Worm (Caenorhabditis elegans): ENCODE results near the gene nhr-198.
A peak's percentile ranks its signal among the peaks of the same experiment; 100 is the strongest.

Gene nhr-198

ce11 chrV:15674899-15675298 is 18.9 kb upstream of the nhr-198 start:
- TF ChIP-seq nhr-20 (tag; optimal IDR thresholded peaks at IDR 0.05) (no peak), elt-3 (tag; optimal IDR thresholded peaks at IDR 0.05) (no peak), unc-62 (GFP tag; optimal IDR thresholded peaks at IDR 0.05) (no peak), swsn-7 (tag; optimal IDR thresholded peaks at IDR 0.05) (no peak), snu-23 (GFP tag; optimal IDR thresholded peaks at IDR 0.05) (no peak), egl-13 (tag; optimal IDR thresholded peaks at IDR 0.05) (no peak)

- TF ChIP-seq unc-130 (tag; optimal IDR thresholded peaks at IDR 0.05) (no peak), ets-5 (GFP tag; IDR thresholded peaks at IDR 0.05) (no peak), elt-3 (tag; optimal IDR thresholded peaks at IDR 0.05) (no peak), lin-14 (GFP tag; optimal IDR thresholded peaks at IDR 0.05) (no peak), unc-86 (tag; optimal IDR thresholded peaks at IDR 0.05) (no peak), nhr-84 (tag; optimal IDR thresholded peaks at IDR 0.05) (no peak), nhr-237 (tag; optimal IDR thresholded peaks at IDR 0.05) (no peak), nhr-76 (tag; optimal IDR thresholded peaks at IDR 0.05) (no peak), nhr-71 (tag; optimal IDR thresholded peaks at IDR 0.05) (no peak), C04F5.9 (tag; optimal IDR thresholded peaks at IDR 0.05) (no peak)
Observed at ce11 chrV:15677222-15677621, 16.6 kb upstream of the nhr-198 start, which contains the start of gene nhr-52. Gene nhr-52 (plus strand): TSS chrV:15677522.

DNA sequence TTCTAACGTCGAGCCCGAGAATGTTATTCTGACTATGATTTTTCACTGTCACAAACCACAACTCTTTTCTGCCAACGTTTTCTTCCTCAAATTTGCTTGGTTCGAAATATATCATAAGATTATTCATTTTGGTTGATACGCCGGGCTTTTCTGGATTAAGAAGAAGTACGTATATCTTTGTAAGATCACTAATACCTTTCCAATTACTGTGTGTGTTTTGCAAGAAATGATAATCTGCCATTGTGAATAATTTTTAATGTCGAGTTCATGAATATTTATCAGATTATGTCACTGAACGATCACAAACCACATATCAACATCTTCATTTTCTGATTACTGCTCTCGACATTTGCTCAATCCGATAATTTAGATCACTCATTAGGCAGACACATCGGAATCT is 8.2 kb upstream of the nhr-198 start, which contains the start of gene nhr-196:
Gene nhr-196, plus strand, starts transcription at position 118 of the 400 bp plus-strand sequence.
- no peak for TF ChIP-seq ceh-90 (tag; optimal IDR thresholded peaks at IDR 0.05)
- TF ChIP-seq fkh-4 (tag; optimal IDR thresholded peaks at IDR 0.05; ENCODE audit: borderline replicate concordance): peak; percentile 24
- no peak for TF ChIP-seq elt-3 (tag; optimal IDR thresholded peaks at IDR 0.05)
- TF ChIP-seq ceh-8 (GFP tag; optimal IDR thresholded peaks at IDR 0.05): no peak
- TF ChIP-seq fkh-8 (tag; optimal IDR thresholded peaks at IDR 0.05): peak; percentile 66
- peak; percentile 17 for TF ChIP-seq nhr-71 (tag; optimal IDR thresholded peaks at IDR 0.05)
- TF ChIP-seq lin-39 (tag; optimal IDR thresholded peaks at IDR 0.05): no peak
- TF ChIP-seq unc-62 (GFP tag; optimal IDR thresholded peaks at IDR 0.05): no peak
- peak; percentile 80 for TF ChIP-seq pax-3 (tag; optimal IDR thresholded peaks at IDR 0.05)
- TF ChIP-seq alr-1 (tag; optimal IDR thresholded peaks at IDR 0.05; ENCODE audit: borderline replicate concordance): no peak
- peak; percentile 98 for TF ChIP-seq dsc-1 (tag; optimal IDR thresholded peaks at IDR 0.05)
- TF ChIP-seq sox-4 (tag; optimal IDR thresholded peaks at IDR 0.05): peak; percentile 58
- TF ChIP-seq dpl-1 (GFP tag; optimal IDR thresholded peaks at IDR 0.05): no peak
- TF ChIP-seq nhr-19 (GFP tag; conservative IDR thresholded peaks at IDR 0.05): no peak
- peak; percentile 49 for TF ChIP-seq nhr-47 (tag; optimal IDR thresholded peaks at IDR 0.05)
- no peak for TF ChIP-seq lsy-2 (tag; optimal IDR thresholded peaks at IDR 0.05)
- TF ChIP-seq unc-30 (tag; optimal IDR thresholded peaks at IDR 0.05): no peak

DNA sequence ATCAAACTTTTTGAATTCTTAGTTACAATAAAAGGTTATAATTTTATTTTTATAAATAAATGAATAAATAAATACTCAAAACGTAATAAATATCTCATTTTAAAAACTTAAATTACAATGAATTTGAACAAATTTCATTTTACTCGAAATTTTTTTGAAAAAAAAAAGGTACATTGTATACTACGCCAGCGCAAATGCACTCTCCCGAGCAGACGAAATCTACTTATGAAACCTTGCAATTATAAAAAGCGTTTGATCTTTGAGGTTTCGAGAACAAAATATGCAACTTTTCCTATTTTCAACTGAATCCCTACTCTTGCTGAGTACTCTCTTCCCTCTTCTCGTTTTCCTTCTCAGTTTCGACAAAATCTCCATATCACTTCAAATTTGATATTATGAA is 6.1 kb upstream of the nhr-198 start, which contains the start of gene nhr-197:
Gene nhr-197, plus strand, starts transcription at position 301 of the 400 bp plus-strand sequence.
- TF ChIP-seq lir-3 (tag; optimal IDR thresholded peaks at IDR 0.05; ENCODE audit: poor library complexity) (no peak), unc-30 (tag; optimal IDR thresholded peaks at IDR 0.05) (no peak), lsy-2 (tag; optimal IDR thresholded peaks at IDR 0.05) (no peak), tbx-2 (tag; optimal IDR thresholded peaks at IDR 0.05) (no peak), tlp-1 (tag; optimal IDR thresholded peaks at IDR 0.05) (no peak), unc-86 (tag; optimal IDR thresholded peaks at IDR 0.05) (no peak), C34B4.2 (tag; optimal IDR thresholded peaks at IDR 0.05) (no peak), F16B12.6 (tag; optimal IDR thresholded peaks at IDR 0.05) (no peak), zip-4 (GFP tag; optimal IDR thresholded peaks at IDR 0.05) (no peak), C04F5.9 (tag; optimal IDR thresholded peaks at IDR 0.05) (no peak), aly-2 (tag; optimal IDR thresholded peaks at IDR 0.05) (no peak), rnt-1 (tag; optimal IDR thresholded peaks at IDR 0.05) (no peak), nhr-47 (tag; optimal IDR thresholded peaks at IDR 0.05) (no peak), nhr-12 (tag; optimal IDR thresholded peaks at IDR 0.05) (no peak), efl-3 (GFP tag; optimal IDR thresholded peaks at IDR 0.05) (no peak), ces-1 (GFP tag; optimal IDR thresholded peaks at IDR 0.05) (no peak), ztf-11 (tag; optimal IDR thresholded peaks at IDR 0.05) (no peak), mep-1 (tag; optimal IDR thresholded peaks at IDR 0.05) (no peak), lin-14 (GFP tag; optimal IDR thresholded peaks at IDR 0.05) (no peak)
